Fruit fly (Drosophila melanogaster): Measurements from ENCODE around the gene Cpr76Bd.
A peak's percentile ranks its signal among the peaks of the same experiment; 100 is the strongest.

The Cpr76Bd gene

DNA sequence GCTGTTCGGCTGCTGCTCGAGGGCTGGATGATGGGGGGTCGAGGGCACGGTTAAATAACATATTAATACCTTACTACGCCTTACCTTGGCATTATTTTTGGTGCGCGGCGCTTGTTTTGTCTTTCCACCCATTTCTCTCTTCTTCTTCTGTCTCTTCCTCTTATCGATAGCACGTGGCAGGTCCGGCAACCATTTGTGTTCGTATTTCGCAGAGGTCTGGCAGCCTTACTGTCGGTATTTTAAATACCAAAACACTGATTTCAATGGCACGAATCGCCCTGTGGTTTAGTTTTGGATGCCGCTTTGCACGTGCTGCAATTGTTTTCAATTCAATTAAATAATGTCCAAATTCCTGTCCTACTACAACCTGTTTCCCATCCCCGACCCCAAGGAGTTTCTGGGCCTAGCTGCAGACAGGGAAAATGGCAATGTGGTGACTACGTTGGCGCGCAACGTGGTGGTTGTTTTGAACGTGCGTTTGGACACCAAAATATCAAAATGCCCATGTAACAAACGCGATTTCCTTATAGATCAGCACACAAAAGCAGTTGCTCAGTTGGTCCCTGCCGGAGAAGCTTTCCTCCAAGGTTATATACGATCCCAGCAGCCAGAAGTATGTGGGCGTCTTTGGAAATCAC lies 19.7 kb downstream of the Cpr76Bd start, which contains the start of the genes Ltn1 and CG9300:
TSS of gene Ltn1 (minus strand) at position 155 of the 638 bp plus-strand sequence.
TSS of gene CG9300 (plus strand) at position 285 of the 638 bp plus-strand sequence.
- peak; percentile 9 for TF ChIP-seq Hr83 (GFP tag; optimal IDR thresholded peaks at IDR 0.05; ENCODE audit: poor library complexity, severe bottlenecking)
- TF ChIP-seq jim (GFP tag; optimal IDR thresholded peaks at IDR 0.05) = no peak
- TF ChIP-seq Myc (optimal IDR thresholded peaks at IDR 0.05) = peak; percentile 43

DNA sequence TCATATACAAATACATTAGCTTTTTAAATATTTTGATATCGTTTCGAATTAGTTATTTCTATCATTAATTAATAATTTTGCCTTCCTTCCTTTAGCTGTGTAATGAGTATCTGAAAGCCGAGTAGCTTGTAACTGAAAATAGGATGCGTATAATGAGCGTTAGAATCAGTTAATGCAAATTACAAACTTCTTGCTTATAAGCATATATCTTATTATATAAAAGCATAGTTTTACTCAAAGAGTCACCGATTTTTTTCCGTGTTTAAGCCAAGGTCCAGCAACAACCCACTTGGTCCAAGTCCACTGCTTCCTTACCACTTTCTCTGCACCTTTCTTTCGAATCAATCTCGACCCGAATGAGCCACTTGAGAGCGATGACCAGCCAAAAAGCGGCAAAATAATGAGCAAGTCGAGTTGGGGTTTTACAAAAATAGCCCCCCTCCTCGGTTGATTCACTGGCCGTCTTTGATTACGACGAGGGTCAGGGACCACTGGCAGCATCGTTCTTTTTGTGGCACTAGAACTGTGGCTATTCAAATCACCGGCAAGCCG lies 23.4 kb downstream of the Cpr76Bd start:
- TF ChIP-seq GATAd (GFP tag; optimal IDR thresholded peaks at IDR 0.05) (no peak), Rel (GFP tag; optimal IDR thresholded peaks at IDR 0.05) (no peak), Rel (tag; optimal IDR thresholded peaks at IDR 0.05) (peak; percentile 31), CG9705 (GFP tag; optimal IDR thresholded peaks at IDR 0.05) (no peak), foxo (GFP tag; optimal IDR thresholded peaks at IDR 0.05) (peak in 1 of 2 experiments; percentile 17), ey (GFP tag; optimal IDR thresholded peaks at IDR 0.05) (no peak)

- TF ChIP-seq Rel (GFP tag; optimal IDR thresholded peaks at IDR 0.05) = peak; percentile 12
- peak; percentile 3 for TF ChIP-seq Rel (tag; optimal IDR thresholded peaks at IDR 0.05)
- TF ChIP-seq woc (GFP tag; optimal IDR thresholded peaks at IDR 0.05) = peak; percentile 44
- TF ChIP-seq pan (optimal IDR thresholded peaks at IDR 0.05) = no peak
- TF ChIP-seq GATAd (GFP tag; optimal IDR thresholded peaks at IDR 0.05) = no peak
- peak; percentile 87 for TF ChIP-seq fru (GFP tag; optimal IDR thresholded peaks at IDR 0.05)
- TF ChIP-seq Vsx2 (GFP tag; optimal IDR thresholded peaks at IDR 0.05; ENCODE audit: partially characterized antibody) = peak; percentile 7
- no peak for TF ChIP-seq dmrt93B (GFP tag; optimal IDR thresholded peaks at IDR 0.05)
- peak; percentile 25 for TF ChIP-seq CrebA (GFP tag; optimal IDR thresholded peaks at IDR 0.05; ENCODE audit: borderline replicate concordance)
Observed at dm6 chr3L:19556738-19557137, 24.2 kb downstream of the Cpr76Bd start.

DNA sequence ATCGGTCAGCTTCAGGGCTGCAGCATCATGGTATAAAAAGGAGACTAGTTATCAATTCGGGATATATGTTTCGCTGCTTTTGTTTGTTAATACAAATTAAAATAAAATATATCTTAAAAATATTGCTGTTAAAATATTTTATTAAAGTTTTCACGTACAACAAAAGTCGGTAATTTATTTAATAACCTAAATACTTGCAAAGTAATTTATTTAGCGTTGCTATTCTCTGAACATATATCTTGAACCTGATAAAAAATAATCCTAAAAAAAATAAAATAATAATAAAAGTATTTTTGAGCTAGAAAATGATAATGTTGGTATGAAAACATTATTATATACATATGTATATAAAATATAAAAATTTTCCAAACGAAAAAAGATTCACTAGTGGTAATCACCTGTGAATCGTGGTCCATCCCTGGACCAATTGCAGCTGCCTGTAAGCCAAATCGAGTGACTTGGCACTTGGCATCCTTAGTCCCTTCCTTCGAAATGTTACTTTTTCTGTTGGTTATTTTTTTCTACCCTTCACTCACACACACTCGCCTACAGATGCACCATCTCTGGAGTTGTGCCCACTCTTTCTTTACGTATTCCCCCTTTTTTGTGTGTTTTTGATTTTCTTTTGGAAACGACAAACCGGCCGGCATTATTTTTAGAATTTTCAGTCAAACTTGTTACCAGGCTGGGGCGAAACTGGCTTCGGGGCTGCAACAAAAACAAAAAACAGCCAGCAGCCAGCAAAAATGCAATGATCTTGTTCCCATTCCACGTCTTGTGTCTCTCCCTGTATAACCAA lies 24.9 kb downstream of the Cpr76Bd start:
- TF ChIP-seq CrebA (GFP tag; optimal IDR thresholded peaks at IDR 0.05; ENCODE audit: borderline replicate concordance) = peak; percentile 59
- no peak for TF ChIP-seq fru (GFP tag; optimal IDR thresholded peaks at IDR 0.05)
- TF ChIP-seq lola (GFP tag; optimal IDR thresholded peaks at IDR 0.05) = no peak
- TF ChIP-seq CG32264 (GFP tag; optimal IDR thresholded peaks at IDR 0.05) = no peak
- peak in 1 of 2 experiments; percentile 74 for TF ChIP-seq foxo (GFP tag; optimal IDR thresholded peaks at IDR 0.05)
- no peak for TF ChIP-seq Dif (GFP tag; optimal IDR thresholded peaks at IDR 0.05; ENCODE audit: partially characterized antibody)
- no peak for TF ChIP-seq Myc (optimal IDR thresholded peaks at IDR 0.05)
- TF ChIP-seq dl (GFP tag; optimal IDR thresholded peaks at IDR 0.05; ENCODE audit: insufficient read depth in 1 of 2, partially characterized antibody in 2 of 2) = no peak
- no peak for TF ChIP-seq dsf (GFP tag; optimal IDR thresholded peaks at IDR 0.05; ENCODE audit: borderline replicate concordance)
- TF ChIP-seq tai (GFP tag; optimal IDR thresholded peaks at IDR 0.05) = peak; percentile 19
- no peak for TF ChIP-seq Vsx2 (GFP tag; optimal IDR thresholded peaks at IDR 0.05; ENCODE audit: partially characterized antibody)
- TF ChIP-seq pan (optimal IDR thresholded peaks at IDR 0.05) = no peak
- no peak for TF ChIP-seq Dfd (GFP tag; optimal IDR thresholded peaks at IDR 0.05)
- no peak for TF ChIP-seq Abd-B (GFP tag; optimal IDR thresholded peaks at IDR 0.05)
- peak; percentile 88 for TF ChIP-seq Sp1 (GFP tag; optimal IDR thresholded peaks at IDR 0.05)
- peak; percentile 34 for TF ChIP-seq Rel (GFP tag; optimal IDR thresholded peaks at IDR 0.05)
- peak; percentile 67 for TF ChIP-seq Rel (tag; optimal IDR thresholded peaks at IDR 0.05)
- TF ChIP-seq Jra (GFP tag; optimal IDR thresholded peaks at IDR 0.05) = no peak
- no peak for TF ChIP-seq Mio (GFP tag; optimal IDR thresholded peaks at IDR 0.05)
- no peak for TF ChIP-seq h (GFP tag; optimal IDR thresholded peaks at IDR 0.05)
- no peak for TF ChIP-seq sv (GFP tag; optimal IDR thresholded peaks at IDR 0.05)
- TF ChIP-seq Hnf4 (GFP tag; optimal IDR thresholded peaks at IDR 0.05) = no peak
- TF ChIP-seq dmrt93B (GFP tag; optimal IDR thresholded peaks at IDR 0.05) = peak; percentile 67
- peak; percentile 51 for TF ChIP-seq OdsH (GFP tag; optimal IDR thresholded peaks at IDR 0.05)
- no peak for TF ChIP-seq Hr83 (GFP tag; optimal IDR thresholded peaks at IDR 0.05; ENCODE audit: poor library complexity, severe bottlenecking)
- no peak for TF ChIP-seq GATAd (GFP tag; optimal IDR thresholded peaks at IDR 0.05)
- TF ChIP-seq HLH106 (tag; optimal IDR thresholded peaks at IDR 0.05) = peak; percentile 82
- TF ChIP-seq rgr (GFP tag; optimal IDR thresholded peaks at IDR 0.05) = peak; percentile 30
- no peak for TF ChIP-seq brk (GFP tag; optimal IDR thresholded peaks at IDR 0.05)
- no peak for TF ChIP-seq CG9705 (GFP tag; optimal IDR thresholded peaks at IDR 0.05)
- TF ChIP-seq ey (GFP tag; optimal IDR thresholded peaks at IDR 0.05) = no peak
- no peak for TF ChIP-seq br (GFP tag; optimal IDR thresholded peaks at IDR 0.05)
- peak; percentile 6 for TF ChIP-seq woc (GFP tag; optimal IDR thresholded peaks at IDR 0.05)
- TF ChIP-seq sage (GFP tag; optimal IDR thresholded peaks at IDR 0.05) = no peak
- TF ChIP-seq psq (GFP tag; optimal IDR thresholded peaks at IDR 0.05) = peak; percentile 58
